Worm (Caenorhabditis elegans) whole organism, L1 larva: Measurements from ENCODE around the gene nfki-1.

Experiments
- alr-1 ChIP-seq: fragments of 200-800 bp; sonication (Bioruptor generic); optimal IDR thresholded peaks from 2 replicates; lab custom pipeline; 2018; ENCODE audit warnings: borderline replicate concordance, mild to moderate bottlenecking, missing genetic modification characterization, missing compliant biosample characterization
- aly-2 ChIP-seq: fragments of 150-350 bp; optimal IDR thresholded peaks from 2 replicates; lab custom pipeline; 2014; ENCODE audit warnings: missing biosample characterization, missing genetic modification characterization
- ama-1 ChIP-seq: fragments of 150-350 bp; optimal IDR thresholded peaks from 2 replicates; lab custom pipeline; 2014
- nhr-11 ChIP-seq: fragments of 150-350 bp; optimal IDR thresholded peaks from 2 replicates; lab custom pipeline; 2014; ENCODE audit warnings: missing biosample characterization, missing genetic modification characterization
- nhr-237 ChIP-seq: fragments of 150-350 bp; optimal IDR thresholded peaks from 2 replicates; lab custom pipeline; 2014; ENCODE audit warnings: missing biosample characterization, missing genetic modification characterization
- nhr-28 ChIP-seq: fragments of 150-350 bp; optimal IDR thresholded peaks from 2 replicates; lab custom pipeline; 2014; ENCODE audit warnings: missing biosample characterization, missing genetic modification characterization
- nhr-76 ChIP-seq: sonication (generic microtip); optimal IDR thresholded peaks from 2 replicates; lab custom pipeline; 2017; ENCODE audit warnings: missing biosample characterization, missing genetic modification characterization
- nhr-85 ChIP-seq: sonication (generic microtip); peaks from one replicate; lab custom pipeline; 2016; ENCODE audit warnings: missing genetic modification characterization, inconsistent platforms, missing compliant biosample characterization
- vab-15 ChIP-seq: sonication (generic microtip); optimal IDR thresholded peaks from 2 replicates; lab custom pipeline; 2017; ENCODE audit warnings: missing genotype, mild to moderate bottlenecking, missing genetic modification characterization, missing compliant biosample characterization

- TF ChIP-seq nhr-237 (tag; lab: Kevin White, UChicago), result no peak
- TF ChIP-seq nhr-85, result no peak
- no peak for TF ChIP-seq vab-15 (tag; lab: Kevin White, UChicago)
- TF ChIP-seq nhr-28, result no peak
- no peak for TF ChIP-seq nhr-76 (tag; lab: Kevin White, UChicago)
- TF ChIP-seq nhr-11 (tag; lab: Kevin White, UChicago), result no peak
- no peak for TF ChIP-seq alr-1 (tag; lab: Kevin White, UChicago)
- no peak for TF ChIP-seq ama-1 (lab: Kevin White, UChicago)
- TF ChIP-seq aly-2, result no peak
These were observed 16.8 kb upstream of the nfki-1 start for ce11 chrX:15338195-15338594.
